Worm (Caenorhabditis elegans) whole organism, L2 larva: ENCODE data around the gene H41C03.1.

Experiments used
- C34F6.9 ChIP-seq: fragments of 150-350 bp; optimal IDR thresholded peaks from 2 replicates; lab custom pipeline; 2014; ENCODE audit warnings: missing biosample characterization, missing genetic modification characterization
- F13H6.1 ChIP-seq: sonication (generic microtip); optimal IDR thresholded peaks from 2 replicates; lab custom pipeline; 2016; ENCODE audit warnings: missing genetic modification characterization, missing compliant biosample characterization
- ZK546.5 ChIP-seq: sonication (generic microtip); optimal IDR thresholded peaks from 2 replicates; lab custom pipeline; 2017; ENCODE audit warnings: missing biosample characterization, missing genetic modification characterization
- alr-1 ChIP-seq: fragments of 150-350 bp; optimal IDR thresholded peaks from 2 replicates; lab custom pipeline; 2014; ENCODE audit warnings: missing biosample characterization, missing genetic modification characterization
- aly-2 ChIP-seq: fragments of 150-350 bp; optimal IDR thresholded peaks from 2 replicates; lab custom pipeline; 2014; ENCODE audit warnings: missing biosample characterization, missing genetic modification characterization
- ama-1 ChIP-seq: fragments of 150-350 bp; optimal IDR thresholded peaks from 2 replicates; lab custom pipeline; 2018; ENCODE audit warnings: inconsistent platforms
- blmp-1 ChIP-seq: sonication (generic microtip); optimal IDR thresholded peaks from 2 replicates; lab custom pipeline; 2017; ENCODE audit warnings: missing genetic modification characterization, mild to moderate bottlenecking, missing compliant biosample characterization, antibody characterized with exemption, moderate library complexity; ENCODE audit not compliant: insufficient read depth
- crh-2 ChIP-seq: sonication (generic microtip); optimal IDR thresholded peaks from 2 replicates; lab custom pipeline; 2017; ENCODE audit warnings: missing biosample characterization, missing genetic modification characterization
- egl-27 ChIP-seq: sonication (generic microtip); optimal IDR thresholded peaks from 3 replicates; lab custom pipeline; 2017; ENCODE audit warnings: missing biosample characterization, missing genetic modification reagents, missing genetic modification characterization
- elt-1 ChIP-seq: fragments of 150-350 bp; optimal IDR thresholded peaks from 2 replicates; lab custom pipeline; 2014; ENCODE audit warnings: missing biosample characterization, missing genetic modification characterization
- elt-3 ChIP-seq: sonication (generic microtip); optimal IDR thresholded peaks from 2 replicates; lab custom pipeline; 2017; ENCODE audit warnings: missing biosample characterization, missing genetic modification characterization
- fos-1 ChIP-seq: fragments of 150-350 bp; optimal IDR thresholded peaks from 2 replicates; lab custom pipeline; 2014; ENCODE audit warnings: missing biosample characterization, missing genetic modification characterization
- lin-11 ChIP-seq: fragments of 150-350 bp; sonication (generic microtip); optimal IDR thresholded peaks from 2 replicates; lab custom pipeline; 2014; ENCODE audit warnings: missing biosample characterization, missing genetic modification characterization, inconsistent platforms, mixed read lengths
- lin-39 ChIP-seq: fragments of 150-350 bp; optimal IDR thresholded peaks from 2 replicates; lab custom pipeline; 2014; ENCODE audit warnings: missing biosample characterization, missing genetic modification reagents, missing genetic modification characterization
- lsy-2 ChIP-seq, 2 experiments: fragments of 150-350 bp in 1 of 2; sonication (generic microtip) in 1 of 2; optimal IDR thresholded peaks; 2 replicates each; lab custom pipeline; 2014 to 2017; ENCODE audit warnings: missing biosample characterization in 2 of 2, missing genetic modification characterization in 2 of 2
- mab-5 ChIP-seq: fragments of 150-350 bp; optimal IDR thresholded peaks from 2 replicates; lab custom pipeline; 2014; ENCODE audit warnings: missing biosample characterization, missing genetic modification characterization
- mbf-1 ChIP-seq: sonication (generic microtip); optimal IDR thresholded peaks from 2 replicates; lab custom pipeline; 2017; ENCODE audit warnings: missing biosample characterization, missing genetic modification characterization
- mdl-1 ChIP-seq, 2 experiments: fragments of 150-350 bp in 1 of 2; sonication (generic microtip) in 1 of 2; optimal IDR thresholded peaks; 2 replicates each; lab custom pipeline; 2017; ENCODE audit warnings: missing biosample characterization in 2 of 2, missing genetic modification characterization in 2 of 2
- nhr-10 ChIP-seq: sonication (generic microtip); optimal IDR thresholded peaks from 2 replicates; lab custom pipeline; 2017; ENCODE audit warnings: missing biosample characterization, missing genetic modification characterization
- nhr-11 ChIP-seq: fragments of 150-350 bp; optimal IDR thresholded peaks from 2 replicates; lab custom pipeline; 2014; ENCODE audit warnings: missing biosample characterization, missing genetic modification characterization
- nhr-12 ChIP-seq: fragments of 150-350 bp; optimal IDR thresholded peaks from 2 replicates; lab custom pipeline; 2014; ENCODE audit warnings: missing biosample characterization, missing genetic modification characterization
- nhr-129 ChIP-seq: fragments of 150-350 bp; optimal IDR thresholded peaks from 2 replicates; lab custom pipeline; 2014; ENCODE audit warnings: missing biosample characterization, missing genetic modification characterization
- nhr-21 ChIP-seq: fragments of 150-350 bp; optimal IDR thresholded peaks from 2 replicates; lab custom pipeline; 2014; ENCODE audit warnings: missing biosample characterization, missing genetic modification characterization
- nhr-23 ChIP-seq: fragments of 150-350 bp; optimal IDR thresholded peaks from 2 replicates; lab custom pipeline; 2014; ENCODE audit warnings: missing biosample characterization, missing genetic modification reagents, missing genetic modification characterization
- nhr-237 ChIP-seq: fragments of 150-350 bp; optimal IDR thresholded peaks from 2 replicates; lab custom pipeline; 2014; ENCODE audit warnings: missing biosample characterization, missing genetic modification characterization
- nhr-77 ChIP-seq: fragments of 150-350 bp; optimal IDR thresholded peaks from 2 replicates; lab custom pipeline; 2014; ENCODE audit warnings: missing biosample characterization, missing genetic modification characterization
- skn-1 ChIP-seq: sonication (generic microtip); optimal IDR thresholded peaks from 2 replicates; lab custom pipeline; 2017; ENCODE audit warnings: missing biosample characterization, missing genetic modification characterization
- sma-3 ChIP-seq: sonication (generic microtip); optimal IDR thresholded peaks from 2 replicates; lab custom pipeline; 2016; ENCODE audit warnings: missing genetic modification reagents, missing genetic modification characterization, missing compliant biosample characterization
- sma-9 ChIP-seq, 2 experiments: fragments of 150-350 bp in 1 of 2; sonication (generic microtip) in 1 of 2; optimal IDR thresholded peaks; 2 replicates each; lab custom pipeline; 2014 to 2016; ENCODE audit warnings: missing genetic modification characterization in 2 of 2, mild to moderate bottlenecking in 1 of 2, missing biosample characterization in 1 of 2, missing compliant biosample characterization in 1 of 2, missing genetic modification reagents in 1 of 2, moderate library complexity in 1 of 2
- unc-39 ChIP-seq: fragments of 150-350 bp; optimal IDR thresholded peaks from 2 replicates; lab custom pipeline; 2014; ENCODE audit warnings: missing biosample characterization, missing genetic modification characterization
- unc-55 ChIP-seq: fragments of 150-350 bp; sonication (generic microtip); optimal IDR thresholded peaks from 3 replicates; lab custom pipeline; 2014; ENCODE audit warnings: missing biosample characterization, missing genetic modification reagents, missing genetic modification characterization
- unc-62 ChIP-seq: fragments of 150-350 bp; optimal IDR thresholded peaks from 2 replicates; lab custom pipeline; 2014; ENCODE audit warnings: missing biosample characterization, missing genetic modification reagents, missing genetic modification characterization
- zag-1 ChIP-seq: fragments of 150-350 bp; optimal IDR thresholded peaks from 2 replicates; lab custom pipeline; 2014; ENCODE audit warnings: missing biosample characterization, missing genetic modification characterization
- ztf-1 ChIP-seq: fragments of 200-800 bp; sonication (Bioruptor generic); conservative IDR thresholded peaks from 2 replicates; pipeline ENCODE4 v1.3.6; 2022; ENCODE audit warnings: missing genetic modification characterization, missing compliant biosample characterization
- ztf-4 ChIP-seq: fragments of 150-350 bp; optimal IDR thresholded peaks from 2 replicates; lab custom pipeline; 2014; ENCODE audit warnings: missing biosample characterization, missing genetic modification characterization

Gene H41C03.1

DNA sequence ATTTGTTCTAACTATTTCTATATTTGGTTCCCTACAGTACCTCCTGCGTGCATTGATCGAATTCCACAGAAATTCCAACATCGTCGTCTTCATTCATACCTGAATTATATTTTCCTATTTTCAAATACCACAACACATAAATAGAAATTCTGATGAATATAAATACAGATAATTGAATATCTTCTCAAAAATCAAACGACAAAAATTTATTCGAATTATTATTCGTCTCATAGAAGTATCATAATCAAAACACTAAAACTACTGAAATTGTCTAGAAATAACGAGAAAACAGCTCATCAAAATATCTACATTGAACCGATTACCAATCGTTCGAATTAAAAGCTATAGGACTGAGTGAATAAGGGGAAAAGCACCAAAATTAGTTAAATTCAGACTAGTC, 21.1 kb upstream of the H41C03.1 start, which contains the start of gene gtap-1:
TSS of gene gtap-1 (minus strand) at position 101 of the 400 bp plus-strand sequence.
- no peak for TF ChIP-seq ZK546.5 (tag; lab: Kevin White, UChicago)
- no peak for TF ChIP-seq nhr-11
- TF ChIP-seq crh-2 (tag; lab: Kevin White, UChicago), result no peak
- no peak for TF ChIP-seq mab-5
- no peak for TF ChIP-seq nhr-237 (tag; lab: Kevin White, UChicago)
- no peak for TF ChIP-seq mdl-1 (tag; optimal IDR thresholded peaks at IDR 0.05; lab: Kevin White, UChicago)
- TF ChIP-seq lin-11 (tag; lab: Kevin White, UChicago), result no peak
- TF ChIP-seq ztf-4 (tag; lab: Kevin White, UChicago), result no peak
- no peak for TF ChIP-seq elt-1 (tag; lab: Kevin White, UChicago)
- no peak for TF ChIP-seq blmp-1 (tag; lab: Kevin White, UChicago)
- no peak for TF ChIP-seq nhr-129 (tag; lab: Kevin White, UChicago)
- no peak for TF ChIP-seq fos-1 (tag; lab: Kevin White, UChicago)
- no peak for TF ChIP-seq nhr-77 (tag; lab: Kevin White, UChicago)
- no peak for TF ChIP-seq elt-3 (tag; lab: Kevin White, UChicago)

- TF ChIP-seq nhr-23 (tag; lab: Kevin White, UChicago), result no peak
- TF ChIP-seq unc-39, result no peak
- TF ChIP-seq alr-1 (tag; lab: Kevin White, UChicago), result no peak
- TF ChIP-seq aly-2 (tag; lab: Kevin White, UChicago), result no peak
- no peak for TF ChIP-seq mbf-1
- no peak for TF ChIP-seq nhr-10 (tag; lab: Kevin White, UChicago)
- TF ChIP-seq mdl-1 (tag; optimal IDR thresholded peaks at IDR 0.05; lab: Kevin White, UChicago), result no peak
- TF ChIP-seq skn-1, result no peak
- TF ChIP-seq nhr-237 (tag; lab: Kevin White, UChicago), result no peak
- TF ChIP-seq ztf-4 (tag; lab: Kevin White, UChicago), result no peak
- TF ChIP-seq egl-27 (tag; lab: Kevin White, UChicago), result no peak
- TF ChIP-seq zag-1 (tag; lab: Kevin White, UChicago), result no peak
- TF ChIP-seq nhr-21, result no peak
- TF ChIP-seq ztf-1 (GFP tag; lab: Robert Waterston, UW), result no peak
- TF ChIP-seq nhr-12, result no peak
- no peak for TF ChIP-seq sma-9 (GFP tag; optimal IDR thresholded peaks at IDR 0.05; lab: Kevin White, UChicago)
- TF ChIP-seq sma-9 (tag; optimal IDR thresholded peaks at IDR 0.05; lab: Kevin White, UChicago), result no peak
Observed at ce11 chrII:5835146-5835545, 19.1 kb upstream of the H41C03.1 start.

ce11 chrII:5836153-5836719, 18.0 kb upstream of the H41C03.1 start, which contains the start of gene fzo-1:
Gene fzo-1 (minus strand): TSS chrII:5836203.
- TF ChIP-seq sma-3 (GFP tag; lab: Kevin White, UChicago), result peak; percentile 65
- TF ChIP-seq F13H6.1 (tag; lab: Kevin White, UChicago), result peak; percentile 21
- no peak for TF ChIP-seq mab-5
- no peak for TF ChIP-seq unc-62 (GFP tag; lab: Kevin White, UChicago)
- TF ChIP-seq crh-2 (tag; lab: Kevin White, UChicago), result peak; percentile 15
- TF ChIP-seq unc-55 (GFP tag; lab: Kevin White, UChicago), result peak; percentile 73
- TF ChIP-seq aly-2 (tag; lab: Kevin White, UChicago), result no peak
- peak; percentile 3 for TF ChIP-seq nhr-129 (tag; lab: Kevin White, UChicago)
- no peak for TF ChIP-seq alr-1 (tag; lab: Kevin White, UChicago)
- peak in 1 of 2 experiments; percentile 68 for TF ChIP-seq lsy-2 (tag; optimal IDR thresholded peaks at IDR 0.05; lab: Kevin White, UChicago)
- TF ChIP-seq C34F6.9 (tag; lab: Kevin White, UChicago), result peak; percentile 81
- TF ChIP-seq, all 48 proteins: peak for 7

DNA sequence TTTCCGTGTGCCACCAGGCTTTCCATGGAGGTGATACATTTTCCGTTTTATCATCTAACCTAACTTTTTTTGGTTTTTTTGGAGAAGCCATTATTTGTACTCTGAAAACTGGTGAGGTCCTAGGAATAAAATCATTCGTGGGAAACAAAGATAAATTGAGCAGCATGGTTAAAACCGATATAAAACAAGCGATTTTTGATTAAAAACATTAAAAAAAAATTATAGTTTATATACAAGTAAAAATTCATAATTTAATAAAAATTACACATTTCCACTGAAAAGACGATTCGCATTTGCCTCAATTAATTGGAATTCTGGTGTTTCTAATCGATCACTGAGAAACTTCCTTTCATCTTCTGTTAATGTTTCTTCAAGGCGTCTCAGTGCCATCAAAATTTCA, 15.8 kb upstream of the H41C03.1 start, which contains the start of gene ZK1248.15:
TSS of gene ZK1248.15 (minus strand) at position 101 of the 400 bp plus-strand sequence.
- TF ChIP-seq aly-2 (tag; lab: Kevin White, UChicago) (no peak), unc-55 (GFP tag; lab: Kevin White, UChicago) (no peak), ama-1 (lab: Kevin White, UChicago) (no peak), lin-39 (no peak), nhr-21 (no peak)
